Fruit fly (Drosophila melanogaster): ENCODE results near the gene Nhe1.

Gene Nhe1

dm6 chr2L:82080-82479 is 24.5 kb downstream of the Nhe1 start:
- no peak for TF ChIP-seq CG17801 (GFP tag; optimal IDR thresholded peaks at IDR 0.05; ENCODE audit: partially characterized antibody)

dm6 chr2L:81198-81597 is 25.3 kb downstream of the Nhe1 start:
- TF ChIP-seq CG17801 (GFP tag; optimal IDR thresholded peaks at IDR 0.05; ENCODE audit: partially characterized antibody) = no peak

dm6 chr2L:78828-79227 is 27.7 kb downstream of the Nhe1 start:
- TF ChIP-seq CG17801 (GFP tag; optimal IDR thresholded peaks at IDR 0.05; ENCODE audit: partially characterized antibody) = no peak

- TF ChIP-seq CG17801 (GFP tag; optimal IDR thresholded peaks at IDR 0.05; ENCODE audit: partially characterized antibody) = no peak
Measured at dm6 chr2L:76048-76447, 30.5 kb downstream of the Nhe1 start, which contains the start of gene CG11374. Gene CG11374, plus strand, starts transcription at chr2L:76348.

dm6 chr2L:73760-74388 is 32.7 kb downstream of the Nhe1 start:
- TF ChIP-seq CG17801 (GFP tag; optimal IDR thresholded peaks at IDR 0.05; ENCODE audit: partially characterized antibody) = no peak

- no peak for TF ChIP-seq CG17801 (GFP tag; optimal IDR thresholded peaks at IDR 0.05; ENCODE audit: partially characterized antibody)
Measured at dm6 chr2L:72752-73435, 33.6 kb downstream of the Nhe1 start.

- TF ChIP-seq CG17801 (GFP tag; optimal IDR thresholded peaks at IDR 0.05; ENCODE audit: partially characterized antibody) = peak; percentile 16
Measured at dm6 chr2L:71869-72751, 34.4 kb downstream of the Nhe1 start.

dm6 chr2L:71457-71856 is 35.1 kb downstream of the Nhe1 start, which contains the start of gene galectin:
Gene galectin, plus strand, starts transcription at chr2L:71757.
- TF ChIP-seq CG17801 (GFP tag; optimal IDR thresholded peaks at IDR 0.05; ENCODE audit: partially characterized antibody) = peak; percentile 6

- no peak for TF ChIP-seq CG17801 (GFP tag; optimal IDR thresholded peaks at IDR 0.05; ENCODE audit: partially characterized antibody)
Measured at dm6 chr2L:69560-69959, 37.0 kb downstream of the Nhe1 start.

dm6 chr2L:67279-67657 is 39.3 kb downstream of the Nhe1 start:
- no peak for TF ChIP-seq CG17801 (GFP tag; optimal IDR thresholded peaks at IDR 0.05; ENCODE audit: partially characterized antibody)

- TF ChIP-seq CG17801 (GFP tag; optimal IDR thresholded peaks at IDR 0.05; ENCODE audit: partially characterized antibody) = peak; percentile 27
Measured at dm6 chr2L:66369-67278, 39.9 kb downstream of the Nhe1 start, which contains the start of gene dbr. Gene dbr, plus strand, starts transcription at chr2L:66482.

- TF ChIP-seq CG17801 (GFP tag; optimal IDR thresholded peaks at IDR 0.05; ENCODE audit: partially characterized antibody) = no peak
Measured at dm6 chr2L:65354-65949, 41.1 kb downstream of the Nhe1 start, which contains the start of gene Cda5. Gene Cda5, minus strand, starts transcription at chr2L:65404.

- TF ChIP-seq CG17801 (GFP tag; optimal IDR thresholded peaks at IDR 0.05; ENCODE audit: partially characterized antibody) = no peak
Measured at dm6 chr2L:59058-59603, 47.4 kb downstream of the Nhe1 start.

- TF ChIP-seq CG17801 (GFP tag; optimal IDR thresholded peaks at IDR 0.05; ENCODE audit: partially characterized antibody) = no peak
Measured at dm6 chr2L:56865-57264, 49.7 kb downstream of the Nhe1 start.
